Fruit fly (Drosophila melanogaster) whole organism, adult: Measurements from ENCODE around the gene His4r.

Experiments
- CG11617 ChIP-seq: fragments of 200-800 bp; sonication (Bioruptor generic); optimal IDR thresholded peaks from 2 replicates; lab custom pipeline; 2017; ENCODE audit warnings: mild to moderate bottlenecking, missing biosample characterization, missing genetic modification reagents, missing genetic modification characterization
- CG12768 ChIP-seq: fragments of 200-800 bp; sonication (Bioruptor generic); optimal IDR thresholded peaks from 2 replicates; lab custom pipeline; 2017; ENCODE audit warnings: missing biosample characterization, missing genetic modification characterization, mild to moderate bottlenecking, moderate library complexity, missing genetic modification reagents
- CG14711 ChIP-seq: fragments of 200-800 bp; sonication (Bioruptor generic); optimal IDR thresholded peaks from 2 replicates; lab custom pipeline; 2018; ENCODE audit warnings: missing biosample characterization, mild to moderate bottlenecking, missing genetic modification characterization, moderate library complexity
- CG1620 ChIP-seq: fragments of 200-800 bp; sonication (Bioruptor generic); optimal IDR thresholded peaks from 2 replicates; lab custom pipeline; 2016; ENCODE audit warnings: missing biosample characterization, missing genetic modification characterization
- CG33017 ChIP-seq: fragments of 200-800 bp; sonication (Bioruptor generic); optimal IDR thresholded peaks from 2 replicates; lab custom pipeline; 2018; ENCODE audit warnings: missing biosample characterization, mild to moderate bottlenecking, missing genetic modification characterization, moderate library complexity
- CG5204 ChIP-seq: fragments of 200-800 bp; sonication (Bioruptor generic); optimal IDR thresholded peaks from 2 replicates; lab custom pipeline; 2016; ENCODE audit warnings: missing biosample characterization, missing genetic modification characterization
- CG7045 ChIP-seq: fragments of 200-800 bp; sonication (Bioruptor generic); optimal IDR thresholded peaks from 2 replicates; lab custom pipeline; 2017; ENCODE audit warnings: missing biosample characterization, mild to moderate bottlenecking, missing genetic modification characterization
- CG7101 ChIP-seq: fragments of 200-800 bp; sonication (Bioruptor generic); optimal IDR thresholded peaks from 2 replicates; lab custom pipeline; 2018; ENCODE audit warnings: missing biosample characterization, mild to moderate bottlenecking, missing genetic modification characterization, moderate library complexity
- Clk ChIP-seq: fragments of 200-800 bp; sonication (Bioruptor generic); optimal IDR thresholded peaks from 2 replicates; lab custom pipeline; 2017; ENCODE audit warnings: missing biosample characterization, missing genetic modification characterization
- Crg-1 ChIP-seq: fragments of 200-800 bp; sonication (Bioruptor generic); optimal IDR thresholded peaks from 2 replicates; lab custom pipeline; 2016; ENCODE audit warnings: missing biosample characterization, missing genetic modification characterization
- Hr96 ChIP-seq: fragments of 200-800 bp; sonication (Bioruptor generic); optimal IDR thresholded peaks from 2 replicates; lab custom pipeline; 2016; ENCODE audit warnings: missing biosample characterization, missing genetic modification characterization
- Mnt ChIP-seq: fragments of 200-800 bp; sonication (Bioruptor generic); optimal IDR thresholded peaks from 2 replicates; lab custom pipeline; 2016; ENCODE audit warnings: missing biosample characterization, mild to moderate bottlenecking, missing genetic modification characterization
- bab1 ChIP-seq: fragments of 200-800 bp; sonication (Bioruptor generic); optimal IDR thresholded peaks from 3 replicates; lab custom pipeline; 2019; ENCODE audit warnings: missing biosample characterization, mild to moderate bottlenecking, missing genetic modification characterization, moderate library complexity
- cic ChIP-seq: fragments of 200-800 bp; sonication (Bioruptor generic); optimal IDR thresholded peaks from 2 replicates; lab custom pipeline; 2017; ENCODE audit warnings: missing biosample characterization, mild to moderate bottlenecking, missing genetic modification characterization, moderate library complexity
- cnc ChIP-seq, 2 experiments: fragments of >200 bp; optimal IDR thresholded peaks; 2 replicates each; lab custom pipeline; 2017
- kay ChIP-seq: fragments of 200-800 bp; sonication (Bioruptor generic); peaks from one replicate; lab custom pipeline; 2016; ENCODE audit warnings: missing biosample characterization, missing genetic modification characterization, borderline replicate concordance
- ovo ChIP-seq: fragments of 200-800 bp; sonication (Bioruptor generic); optimal IDR thresholded peaks from 2 replicates; lab custom pipeline; 2016; ENCODE audit warnings: missing biosample characterization, missing genetic modification characterization
- pad ChIP-seq: fragments of 200-800 bp; sonication (Bioruptor generic); optimal IDR thresholded peaks from 3 replicates; lab custom pipeline; 2017; ENCODE audit warnings: missing biosample characterization, missing genetic modification characterization, mild to moderate bottlenecking, moderate library complexity, missing genetic modification reagents
- tj ChIP-seq: fragments of 200-800 bp; sonication (Bioruptor generic); optimal IDR thresholded peaks from 3 replicates; lab custom pipeline; 2017; ENCODE audit warnings: missing biosample characterization, mild to moderate bottlenecking, missing genetic modification characterization, moderate library complexity
- toe ChIP-seq: fragments of 200-800 bp; sonication (Bioruptor generic); optimal IDR thresholded peaks from 2 replicates; lab custom pipeline; 2016; ENCODE audit warnings: missing biosample characterization, missing genetic modification characterization

His4r gene

dm6 chr3R:14622571-14622970 is 3.0 kb upstream of the His4r start:
- no peak for TF ChIP-seq cnc (optimal IDR thresholded peaks at IDR 0.05; lab: Kevin White, UChicago)

dm6 chr3R:14624088-14624619 is 1.4 kb upstream of the His4r start:
- TF ChIP-seq toe (GFP tag; lab: Kevin White, UChicago) (peak; percentile 62), CG33017 (tag; lab: Kevin White, UChicago) (peak; percentile 73), cic (GFP tag; lab: Kevin White, UChicago) (peak; percentile 21), ovo (GFP tag; lab: Kevin White, UChicago) (peak; percentile 15), tj (GFP tag; lab: Kevin White, UChicago) (peak; percentile 28), Clk (GFP tag; lab: Kevin White, UChicago) (no peak), CG1620 (GFP tag; lab: Kevin White, UChicago) (peak; percentile 48), cnc (optimal IDR thresholded peaks at IDR 0.05; lab: Kevin White, UChicago) (no peak), pad (peak; percentile 17), Mnt (GFP tag; lab: Kevin White, UChicago) (peak; percentile 40), CG7045 (peak; percentile 76), Crg-1 (GFP tag; lab: Kevin White, UChicago) (no peak), bab1 (GFP tag; lab: Kevin White, UChicago) (no peak), Hr96 (GFP tag; lab: Kevin White, UChicago) (peak; percentile 41), CG14711 (tag; lab: Kevin White, UChicago) (peak; percentile 50), CG11617 (peak; percentile 67), CG12768 (peak; percentile 55), CG7101 (peak; percentile 59), kay (no peak), CG5204 (GFP tag; lab: Kevin White, UChicago) (peak; percentile 74)

dm6 chr3R:14624671-14625070 is 884 bp upstream of the His4r start:
- TF ChIP-seq CG14711 (tag; lab: Kevin White, UChicago) (no peak), toe (GFP tag; lab: Kevin White, UChicago) (no peak), CG33017 (tag; lab: Kevin White, UChicago) (no peak), kay (no peak), CG7101 (no peak), ovo (GFP tag; lab: Kevin White, UChicago) (no peak), pad (no peak), CG12768 (no peak), CG11617 (no peak), Clk (GFP tag; lab: Kevin White, UChicago) (no peak), Crg-1 (GFP tag; lab: Kevin White, UChicago) (no peak), CG1620 (GFP tag; lab: Kevin White, UChicago) (no peak)

dm6 chr3R:14626781-14627180 is 1.2 kb downstream of the His4r start:
- no peak for TF ChIP-seq Crg-1 (GFP tag; lab: Kevin White, UChicago)
- TF ChIP-seq CG11617 = no peak
- TF ChIP-seq CG14711 (tag; lab: Kevin White, UChicago) = no peak
- no peak for TF ChIP-seq Mnt (GFP tag; lab: Kevin White, UChicago)
- TF ChIP-seq CG33017 (tag; lab: Kevin White, UChicago) = no peak

dm6 chr3R:14630119-14630623 is 4.6 kb downstream of the His4r start, which contains the start of gene Cad88C:
Gene Cad88C, plus strand, starts transcription at chr3R:14630478.
- peak; percentile 80 for TF ChIP-seq CG14711 (tag; lab: Kevin White, UChicago)
- TF ChIP-seq tj (GFP tag; lab: Kevin White, UChicago) = peak; percentile 35
- TF ChIP-seq cic (GFP tag; lab: Kevin White, UChicago) = no peak

- no peak for TF ChIP-seq CG5204 (GFP tag; lab: Kevin White, UChicago)
- no peak for TF ChIP-seq ovo (GFP tag; lab: Kevin White, UChicago)
- no peak for TF ChIP-seq CG7101
- TF ChIP-seq CG11617 = no peak
- no peak for TF ChIP-seq pad
- TF ChIP-seq kay = no peak
- TF ChIP-seq Crg-1 (GFP tag; lab: Kevin White, UChicago) = no peak
- TF ChIP-seq CG14711 (tag; lab: Kevin White, UChicago) = no peak
- TF ChIP-seq CG1620 (GFP tag; lab: Kevin White, UChicago) = no peak
- TF ChIP-seq toe (GFP tag; lab: Kevin White, UChicago) = no peak
- TF ChIP-seq Clk (GFP tag; lab: Kevin White, UChicago) = no peak
- no peak for TF ChIP-seq Mnt (GFP tag; lab: Kevin White, UChicago)
- no peak for TF ChIP-seq CG33017 (tag; lab: Kevin White, UChicago)
- no peak for TF ChIP-seq tj (GFP tag; lab: Kevin White, UChicago)
- TF ChIP-seq Hr96 (GFP tag; lab: Kevin White, UChicago) = no peak
- TF ChIP-seq bab1 (GFP tag; lab: Kevin White, UChicago) = no peak
- TF ChIP-seq CG12768 = no peak
- TF ChIP-seq CG7045 = no peak
- no peak for TF ChIP-seq cic (GFP tag; lab: Kevin White, UChicago)
- no peak for TF ChIP-seq cnc (optimal IDR thresholded peaks at IDR 0.05; lab: Kevin White, UChicago)
These were observed 6.4 kb downstream of the His4r start for dm6 chr3R:14631911-14632310.

- TF ChIP-seq cic (GFP tag; lab: Kevin White, UChicago) (no peak), Crg-1 (GFP tag; lab: Kevin White, UChicago) (no peak), kay (no peak), ovo (GFP tag; lab: Kevin White, UChicago) (no peak), CG1620 (GFP tag; lab: Kevin White, UChicago) (no peak), bab1 (GFP tag; lab: Kevin White, UChicago) (no peak), cnc (optimal IDR thresholded peaks at IDR 0.05; lab: Kevin White, UChicago) (no peak)
These were observed 16.9 kb downstream of the His4r start, which contains the start of gene CG7886 for dm6 chr3R:14642463-14642862. Gene CG7886, minus strand, starts transcription at chr3R:14642563.
